Worm (Caenorhabditis elegans) whole organism, L3 larva: ENCODE data around the gene srx-29.

ENCODE experiments used
- fkh-10 ChIP-seq: sonication (generic microtip); optimal IDR thresholded peaks from 2 replicates; lab custom pipeline; 2017; ENCODE audit warnings: missing biosample characterization, missing genetic modification reagents, missing genetic modification characterization
- pha-4 ChIP-seq: fragments of 150-350 bp; optimal IDR thresholded peaks from 2 replicates; lab custom pipeline; 2014; ENCODE audit warnings: missing biosample characterization, missing genetic modification reagents, missing genetic modification characterization

DNA sequence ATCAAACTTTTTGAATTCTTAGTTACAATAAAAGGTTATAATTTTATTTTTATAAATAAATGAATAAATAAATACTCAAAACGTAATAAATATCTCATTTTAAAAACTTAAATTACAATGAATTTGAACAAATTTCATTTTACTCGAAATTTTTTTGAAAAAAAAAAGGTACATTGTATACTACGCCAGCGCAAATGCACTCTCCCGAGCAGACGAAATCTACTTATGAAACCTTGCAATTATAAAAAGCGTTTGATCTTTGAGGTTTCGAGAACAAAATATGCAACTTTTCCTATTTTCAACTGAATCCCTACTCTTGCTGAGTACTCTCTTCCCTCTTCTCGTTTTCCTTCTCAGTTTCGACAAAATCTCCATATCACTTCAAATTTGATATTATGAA, 10.3 kb downstream of the srx-29 start, which contains the start of gene nhr-197:
- no peak for TF ChIP-seq pha-4
- TF ChIP-seq fkh-10 (GFP tag; lab: Kevin White, UChicago): no peak
